Worm (Caenorhabditis elegans): Measurements from ENCODE around the gene C05D9.4.

DNA sequence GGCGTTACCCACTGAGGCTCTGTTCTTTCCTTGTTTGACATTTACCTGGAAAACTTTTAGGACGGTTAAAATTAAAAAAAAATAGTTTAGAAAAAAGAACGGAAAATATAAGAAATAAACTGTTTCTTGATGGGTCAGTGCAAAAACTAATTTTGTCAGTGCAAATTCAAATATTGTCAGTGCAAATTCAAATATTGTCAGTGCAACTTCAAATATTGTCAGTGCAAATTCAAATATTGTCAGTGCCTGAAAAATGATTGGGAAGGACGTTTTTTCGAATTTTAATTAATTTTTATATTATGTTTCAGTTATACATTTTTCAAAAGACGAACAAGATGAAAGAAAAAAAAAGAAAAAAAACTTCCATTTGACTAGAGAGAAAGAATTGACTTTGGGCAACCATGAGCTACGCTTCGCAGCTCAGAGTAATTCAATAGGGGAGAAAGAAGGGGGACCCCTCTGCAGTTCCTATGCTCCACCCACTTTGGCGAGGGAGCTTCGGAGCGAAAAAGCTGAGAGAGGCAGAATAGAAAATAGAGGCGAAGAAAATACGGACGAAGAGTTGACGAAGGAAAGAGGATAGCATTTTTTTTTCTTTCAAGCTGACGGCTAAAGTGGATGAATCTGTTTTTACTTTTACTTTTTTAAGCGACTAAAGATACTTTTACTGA lies 45.3 kb upstream of the C05D9.4 start, which contains the start of gene unc-1:
- TF ChIP-seq W03F9.2 (tag; optimal IDR thresholded peaks at IDR 0.05) = no peak
- TF ChIP-seq dao-5 (tag; optimal IDR thresholded peaks at IDR 0.05) = no peak
